Fruit fly (Drosophila melanogaster) whole organism, pupa: Measurements from ENCODE around the gene MESR3.

Source experiments
- CG10348 ChIP-seq: fragments of 200-800 bp; sonication (Bioruptor generic); IDR thresholded peaks from 2 replicates; pipeline ENCODE4 v1.3.6; 2022; ENCODE audit warnings: missing biosample characterization, missing genetic modification characterization
- CG12605 ChIP-seq: fragments of 200-800 bp; sonication (Bioruptor generic); IDR thresholded peaks from 2 replicates; pipeline ENCODE4 v1.3.6; 2022; ENCODE audit warnings: missing biosample characterization, missing genetic modification characterization
- CG13204 ChIP-seq: fragments of 200-800 bp; sonication (Bioruptor generic); optimal IDR thresholded peaks from 2 replicates; lab custom pipeline; 2018; ENCODE audit warnings: missing biosample characterization, mild to moderate bottlenecking, missing genetic modification characterization, moderate library complexity
- CG14655 ChIP-seq: fragments of 200-800 bp; sonication (Bioruptor generic); optimal IDR thresholded peaks from 3 replicates; lab custom pipeline; 2017; ENCODE audit warnings: mild to moderate bottlenecking, missing biosample characterization, missing genetic modification reagents, missing genetic modification characterization
- CG15710 ChIP-seq: fragments of 200-800 bp; sonication (Bioruptor generic); optimal IDR thresholded peaks from 2 replicates; lab custom pipeline; 2018; ENCODE audit warnings: missing biosample characterization, mild to moderate bottlenecking, missing genetic modification characterization, moderate library complexity
- CG17806 ChIP-seq: fragments of 200-800 bp; sonication (Bioruptor generic); optimal IDR thresholded peaks from 2 replicates; lab custom pipeline; 2018; ENCODE audit warnings: missing biosample characterization, mild to moderate bottlenecking, missing genetic modification characterization, moderate library complexity
- CG32121 ChIP-seq: fragments of 200-800 bp; sonication (Bioruptor generic); IDR thresholded peaks from 2 replicates; pipeline ENCODE4 v1.3.6; 2022; ENCODE audit warnings: missing biosample characterization, missing genetic modification characterization
- CG34367 ChIP-seq: fragments of 200-800 bp; sonication (Bioruptor generic); optimal IDR thresholded peaks from 2 replicates; lab custom pipeline; 2018; ENCODE audit warnings: missing biosample characterization, mild to moderate bottlenecking, missing genetic modification characterization
- CG4496 ChIP-seq: fragments of 200-800 bp; sonication (Bioruptor generic); IDR thresholded peaks from 3 replicates; pipeline ENCODE4 v1.3.6; 2022; ENCODE audit warnings: missing biosample characterization, missing genetic modification characterization
- CG8159 ChIP-seq: fragments of 200-800 bp; sonication (Bioruptor generic); optimal IDR thresholded peaks from 3 replicates; lab custom pipeline; 2018; ENCODE audit warnings: missing biosample characterization, mild to moderate bottlenecking, missing genetic modification characterization, moderate library complexity
- CG8301 ChIP-seq: fragments of 200-800 bp; sonication (Bioruptor generic); optimal IDR thresholded peaks from 2 replicates; lab custom pipeline; 2018; ENCODE audit warnings: missing biosample characterization, mild to moderate bottlenecking, missing genetic modification characterization
- CG9948 ChIP-seq: fragments of 200-800 bp; sonication (Bioruptor generic); optimal IDR thresholded peaks from 2 replicates; lab custom pipeline; 2018; ENCODE audit warnings: missing biosample characterization, mild to moderate bottlenecking, missing genetic modification characterization, moderate library complexity
- D1 ChIP-seq: fragments of 200-800 bp; sonication (Bioruptor generic); optimal IDR thresholded peaks from 2 replicates; lab custom pipeline; 2018; ENCODE audit warnings: missing biosample characterization, mild to moderate bottlenecking, missing genetic modification characterization, moderate library complexity
- EcR ChIP-seq: fragments of 200-800 bp; sonication (Bioruptor generic); optimal IDR thresholded peaks from 3 replicates; lab custom pipeline; 2019; ENCODE audit warnings: missing biosample characterization, missing genetic modification characterization, mild to moderate bottlenecking, moderate library complexity, missing genetic modification reagents
- Ets98B ChIP-seq: fragments of 200-800 bp; sonication (Bioruptor generic); IDR thresholded peaks from 2 replicates; pipeline ENCODE4 v1.3.6; 2022; ENCODE audit warnings: missing biosample characterization, missing genetic modification characterization
- Pif1A ChIP-seq: fragments of 200-800 bp; sonication (Bioruptor generic); optimal IDR thresholded peaks from 3 replicates; lab custom pipeline; 2016; ENCODE audit warnings: missing biosample characterization, missing genetic modification characterization
- Pif1B ChIP-seq: fragments of 200-800 bp; sonication (Bioruptor generic); optimal IDR thresholded peaks from 3 replicates; lab custom pipeline; 2016; ENCODE audit warnings: missing biosample characterization, missing genetic modification characterization
- Snoo ChIP-seq: fragments of 200-800 bp; sonication (Bioruptor generic); optimal IDR thresholded peaks from 3 replicates; lab custom pipeline; 2017; ENCODE audit warnings: missing biosample characterization, mild to moderate bottlenecking, missing genetic modification characterization, inconsistent platforms
- fd96Ca ChIP-seq: fragments of 200-800 bp; sonication (Bioruptor generic); IDR thresholded peaks from 3 replicates; pipeline ENCODE4 v1.3.6; 2022; ENCODE audit warnings: missing biosample characterization, missing genetic modification characterization
- gl ChIP-seq: fragments of 200-800 bp; sonication (Bioruptor generic); optimal IDR thresholded peaks from 2 replicates; lab custom pipeline; 2018; ENCODE audit warnings: missing biosample characterization, mild to moderate bottlenecking, missing genetic modification characterization
- rn ChIP-seq: fragments of 200-800 bp; sonication (Bioruptor generic); IDR thresholded peaks from 2 replicates; pipeline ENCODE4 v1.3.6; 2022; ENCODE audit warnings: missing biosample characterization, missing genetic modification characterization

Gene MESR3

DNA sequence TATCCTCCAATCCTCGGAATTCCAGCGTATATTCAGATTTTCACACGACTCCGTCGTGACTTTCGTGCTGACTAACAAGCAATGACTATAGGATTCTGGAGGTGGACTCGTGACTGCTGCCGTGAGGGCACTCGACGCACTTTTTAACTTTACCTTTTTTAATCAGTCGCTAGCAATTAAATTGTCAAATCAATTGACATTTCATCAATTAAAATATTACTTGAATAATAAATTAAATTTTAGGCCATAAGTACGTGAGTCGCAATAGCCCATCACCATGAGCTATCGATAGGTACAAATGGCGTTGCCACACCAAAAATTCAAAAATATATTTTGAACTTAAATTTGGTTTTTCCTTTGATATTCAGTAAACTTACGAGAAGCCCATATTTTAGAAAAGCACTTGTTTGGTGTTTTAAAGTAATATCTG, 88.6 kb downstream of the MESR3 start, which contains the start of gene Jwa:
Jwa (minus strand) TSS at position 87 of the 430 bp plus-strand sequence.
- TF ChIP-seq CG13204 = no peak
- peak; percentile 99 for TF ChIP-seq CG10348 (GFP tag; lab: Robert Waterston, UW)
- TF ChIP-seq Ets98B = peak; percentile 78
- peak; percentile 53 for TF ChIP-seq CG8301 (tag; lab: Kevin White, UChicago)
- TF ChIP-seq gl = peak; percentile 15
- peak; percentile 49 for TF ChIP-seq Pif1B (GFP tag; lab: Kevin White, UChicago)
- TF ChIP-seq CG12605 (GFP tag; lab: Robert Waterston, UW) = peak; percentile 49
- TF ChIP-seq EcR = no peak
- peak; percentile 83 for TF ChIP-seq CG32121 (GFP tag; lab: Robert Waterston, UW)
- TF ChIP-seq CG34367 (tag; lab: Kevin White, UChicago) = peak; percentile 74
- TF ChIP-seq CG9948 (tag; lab: Kevin White, UChicago) = peak; percentile 61
- TF ChIP-seq D1 (tag; lab: Kevin White, UChicago) = no peak
- peak; percentile 77 for TF ChIP-seq rn
- peak; percentile 68 for TF ChIP-seq CG14655
- TF ChIP-seq fd96Ca (GFP tag; lab: Robert Waterston, UW) = peak; percentile 91
- peak; percentile 74 for TF ChIP-seq CG8159 (tag; lab: Kevin White, UChicago)
- peak; percentile 72 for TF ChIP-seq Snoo (tag; lab: Kevin White, UChicago)
- TF ChIP-seq CG15710 (tag; lab: Kevin White, UChicago) = peak; percentile 91
- peak; percentile 68 for TF ChIP-seq CG17806 (tag; lab: Kevin White, UChicago)
- TF ChIP-seq Pif1A (GFP tag; lab: Kevin White, UChicago) = no peak
- TF ChIP-seq CG4496 (GFP tag; lab: Robert Waterston, UW) = peak; percentile 84

DNA sequence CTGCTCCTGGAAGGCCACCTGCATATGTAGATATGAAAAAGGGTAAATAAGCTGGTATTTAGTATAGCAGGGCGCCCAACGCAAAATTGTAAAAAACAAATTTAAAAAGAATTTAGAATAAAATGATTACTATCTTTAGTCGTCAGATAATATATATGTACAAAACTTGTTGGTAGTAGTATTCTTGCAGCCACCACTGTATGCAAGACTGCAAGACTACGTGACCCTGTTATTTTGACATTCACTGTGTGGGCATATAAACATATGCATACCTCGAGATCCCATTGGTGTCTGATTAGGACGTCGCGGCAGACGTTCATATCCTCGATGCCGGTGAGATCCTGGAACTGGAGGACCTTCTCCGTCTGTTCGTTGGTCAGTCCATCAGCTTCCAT, 90.8 kb downstream of the MESR3 start:
- TF ChIP-seq Ets98B = peak; percentile 36
- TF ChIP-seq CG13204 = no peak
- peak; percentile 52 for TF ChIP-seq Pif1A (GFP tag; lab: Kevin White, UChicago)
- peak; percentile 18 for TF ChIP-seq Pif1B (GFP tag; lab: Kevin White, UChicago)
- peak; percentile 35 for TF ChIP-seq Snoo (tag; lab: Kevin White, UChicago)

DNA sequence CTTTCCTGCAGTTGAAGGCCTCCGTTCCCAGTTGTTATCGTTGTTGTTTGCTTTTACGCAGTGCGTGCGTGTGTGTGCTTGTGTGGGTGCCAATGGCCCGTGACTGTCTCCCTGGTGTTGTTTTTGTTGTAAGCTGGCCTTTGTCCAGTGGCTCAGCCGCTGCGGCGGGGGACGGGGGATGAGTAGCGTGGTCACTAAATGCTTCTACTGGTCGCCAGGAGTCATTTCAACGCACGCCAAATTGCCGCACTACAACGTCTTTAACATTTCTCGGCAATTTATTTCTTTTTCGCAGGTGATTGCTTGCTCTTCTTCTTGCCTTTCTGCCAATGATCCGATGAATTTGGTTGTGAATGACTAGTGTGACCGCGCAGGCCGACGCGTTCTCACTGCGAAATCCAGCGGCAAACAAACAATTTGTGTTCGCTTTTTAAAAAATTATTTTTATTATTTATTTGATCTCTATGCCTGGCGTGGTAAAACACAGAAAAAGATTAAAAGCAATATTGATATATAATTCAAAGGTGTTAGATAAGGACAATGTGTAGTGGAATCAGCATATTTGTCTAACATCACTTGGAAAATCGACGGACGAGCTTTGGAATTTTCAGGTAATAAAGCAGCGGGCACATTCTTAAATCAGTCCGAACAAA, 91.3 kb downstream of the MESR3 start, which contains the start of the genes Faf2 and Grip71:
Faf2 (minus strand) TSS at position 450 of the 653 bp plus-strand sequence.
Grip71 (plus strand) TSS at position 608 of the 653 bp plus-strand sequence.
- TF ChIP-seq CG8159 (tag; lab: Kevin White, UChicago) (peak; percentile 85), CG34367 (tag; lab: Kevin White, UChicago) (peak; percentile 76), CG14655 (peak; percentile 84), CG32121 (GFP tag; lab: Robert Waterston, UW) (peak; percentile 89), Snoo (tag; lab: Kevin White, UChicago) (peak; percentile 71), CG17806 (tag; lab: Kevin White, UChicago) (peak; percentile 84), Pif1B (GFP tag; lab: Kevin White, UChicago) (peak; percentile 69), CG15710 (tag; lab: Kevin White, UChicago) (peak; percentile 83), CG8301 (tag; lab: Kevin White, UChicago) (peak; percentile 77), D1 (tag; lab: Kevin White, UChicago) (no peak), rn (peak; percentile 89), gl (peak; percentile 14), Pif1A (GFP tag; lab: Kevin White, UChicago) (peak; percentile 83), EcR (peak; percentile 87), CG13204 (no peak), Ets98B (peak; percentile 91), fd96Ca (GFP tag; lab: Robert Waterston, UW) (peak; percentile 92), CG9948 (tag; lab: Kevin White, UChicago) (peak; percentile 83), CG4496 (GFP tag; lab: Robert Waterston, UW) (peak; percentile 91), CG10348 (GFP tag; lab: Robert Waterston, UW) (peak; percentile 96), CG12605 (GFP tag; lab: Robert Waterston, UW) (peak; percentile 80)
